Worm (Caenorhabditis elegans): Measurements from ENCODE around the gene srab-26.

srab-26 gene

ce11 chrV:9899278-9899677 lies 20.0 kb upstream of the srab-26 start, which contains the start of gene egl-47:
Gene egl-47, plus strand, starts transcription at chrV:9899578.
- no peak for TF ChIP-seq elt-3 (tag; optimal IDR thresholded peaks at IDR 0.05)
- TF ChIP-seq lin-32 (GFP tag; optimal IDR thresholded peaks at IDR 0.05), result no peak
- no peak for TF ChIP-seq hlh-1 (tag; optimal IDR thresholded peaks at IDR 0.05)
- no peak for TF ChIP-seq nhr-28 (tag; optimal IDR thresholded peaks at IDR 0.05)
- TF ChIP-seq unc-62 (GFP tag; optimal IDR thresholded peaks at IDR 0.05), result no peak
- no peak for TF ChIP-seq blmp-1 (tag; optimal IDR thresholded peaks at IDR 0.05)
- TF ChIP-seq zip-8 (tag; optimal IDR thresholded peaks at IDR 0.05), result no peak
- TF ChIP-seq mls-2 (tag; optimal IDR thresholded peaks at IDR 0.05), result no peak
- no peak for TF ChIP-seq nhr-237 (tag; optimal IDR thresholded peaks at IDR 0.05)
- no peak for TF ChIP-seq M03D4.4 (tag; optimal IDR thresholded peaks at IDR 0.05)
- no peak for TF ChIP-seq pha-4 (tag; optimal IDR thresholded peaks at IDR 0.05)
- no peak for TF ChIP-seq tbx-8 (GFP tag; optimal IDR thresholded peaks at IDR 0.05)
- TF ChIP-seq sem-2 (GFP tag; optimal IDR thresholded peaks at IDR 0.05), result no peak
- no peak for TF ChIP-seq lin-13 (tag; optimal IDR thresholded peaks at IDR 0.05)
- TF ChIP-seq bed-3 (GFP tag; optimal IDR thresholded peaks at IDR 0.05), result no peak
- TF ChIP-seq drap-1 (GFP tag; optimal IDR thresholded peaks at IDR 0.05), result no peak
- TF ChIP-seq unc-120 (tag; optimal IDR thresholded peaks at IDR 0.05; ENCODE audit: poor library complexity, severe bottlenecking), result no peak

ce11 chrV:9889629-9890028 lies 10.3 kb upstream of the srab-26 start, which contains the start of gene fshr-1:
Gene fshr-1, plus strand, starts transcription at chrV:9889837.
- TF ChIP-seq flh-1 (GFP tag; optimal IDR thresholded peaks at IDR 0.05), result no peak
- TF ChIP-seq elt-3 (tag; optimal IDR thresholded peaks at IDR 0.05), result no peak
- no peak for TF ChIP-seq hlh-1 (tag; optimal IDR thresholded peaks at IDR 0.05)
- TF ChIP-seq unc-120 (tag; optimal IDR thresholded peaks at IDR 0.05; ENCODE audit: poor library complexity, severe bottlenecking), result no peak
- TF ChIP-seq mab-5 (tag; optimal IDR thresholded peaks at IDR 0.05), result no peak
- TF ChIP-seq ceh-39 (tag; optimal IDR thresholded peaks at IDR 0.05), result no peak
- no peak for TF ChIP-seq ces-1 (GFP tag; optimal IDR thresholded peaks at IDR 0.05)
- TF ChIP-seq zip-8 (tag; optimal IDR thresholded peaks at IDR 0.05), result no peak
- no peak for TF ChIP-seq M03D4.4 (tag; optimal IDR thresholded peaks at IDR 0.05)
- TF ChIP-seq nhr-237 (tag; optimal IDR thresholded peaks at IDR 0.05), result no peak
- TF ChIP-seq nhr-28 (tag; optimal IDR thresholded peaks at IDR 0.05), result no peak
- no peak for TF ChIP-seq bed-3 (GFP tag; optimal IDR thresholded peaks at IDR 0.05)
- no peak for TF ChIP-seq mls-2 (tag; optimal IDR thresholded peaks at IDR 0.05)
- TF ChIP-seq sem-2 (GFP tag; optimal IDR thresholded peaks at IDR 0.05), result no peak
- no peak for TF ChIP-seq cnd-1 (tag; optimal IDR thresholded peaks at IDR 0.05)
- TF ChIP-seq nhr-76 (tag; optimal IDR thresholded peaks at IDR 0.05), result no peak
- TF ChIP-seq tbx-8 (GFP tag; optimal IDR thresholded peaks at IDR 0.05), result no peak
- no peak for TF ChIP-seq ceh-83 (GFP tag; optimal IDR thresholded peaks at IDR 0.05)
- no peak for TF ChIP-seq ztf-11 (tag; optimal IDR thresholded peaks at IDR 0.05)
- no peak for TF ChIP-seq ham-2 (GFP tag; optimal IDR thresholded peaks at IDR 0.05)

ce11 chrV:9885918-9886488 lies 6.7 kb upstream of the srab-26 start, which contains the start of gene clp-9:
Gene clp-9, minus strand, starts transcription at chrV:9885968.
- TF ChIP-seq ztf-11 (tag; optimal IDR thresholded peaks at IDR 0.05), result no peak
- TF ChIP-seq nhr-28 (tag; optimal IDR thresholded peaks at IDR 0.05), result no peak
- TF ChIP-seq nhr-12 (tag; optimal IDR thresholded peaks at IDR 0.05), result no peak
- no peak for TF ChIP-seq ham-2 (GFP tag; optimal IDR thresholded peaks at IDR 0.05)
- TF ChIP-seq blmp-1 (tag; optimal IDR thresholded peaks at IDR 0.05), result no peak
- no peak for TF ChIP-seq ceh-39 (tag; optimal IDR thresholded peaks at IDR 0.05)
- no peak for TF ChIP-seq unc-62 (GFP tag; optimal IDR thresholded peaks at IDR 0.05)

- TF ChIP-seq mep-1 (tag; optimal IDR thresholded peaks at IDR 0.05) (no peak), ham-2 (GFP tag; optimal IDR thresholded peaks at IDR 0.05) (no peak), lin-13 (tag; optimal IDR thresholded peaks at IDR 0.05) (no peak), bed-3 (GFP tag; optimal IDR thresholded peaks at IDR 0.05) (no peak), blmp-1 (tag; optimal IDR thresholded peaks at IDR 0.05) (no peak), nhr-12 (tag; optimal IDR thresholded peaks at IDR 0.05) (no peak), lin-32 (GFP tag; optimal IDR thresholded peaks at IDR 0.05) (no peak), elt-1 (tag; optimal IDR thresholded peaks at IDR 0.05; ENCODE audit: borderline replicate concordance, insufficient read depth) (no peak), elt-3 (tag; optimal IDR thresholded peaks at IDR 0.05) (no peak), sptf-1 (tag; optimal IDR thresholded peaks at IDR 0.05) (no peak), tbx-8 (GFP tag; optimal IDR thresholded peaks at IDR 0.05) (no peak), hlh-1 (tag; optimal IDR thresholded peaks at IDR 0.05) (no peak), ceh-39 (tag; optimal IDR thresholded peaks at IDR 0.05) (no peak), nhr-28 (tag; optimal IDR thresholded peaks at IDR 0.05) (no peak), zip-8 (tag; optimal IDR thresholded peaks at IDR 0.05) (no peak), lsy-2 (tag; optimal IDR thresholded peaks at IDR 0.05) (no peak), cnd-1 (tag; optimal IDR thresholded peaks at IDR 0.05) (no peak), mab-5 (tag; optimal IDR thresholded peaks at IDR 0.05) (no peak), ceh-43 (GFP tag; optimal IDR thresholded peaks at IDR 0.05) (no peak)
These were observed 563 bp upstream of the srab-26 start, which contains the start of gene sdz-31 for ce11 chrV:9879867-9880266. Gene sdz-31, plus strand, starts transcription at chrV:9880167.

Measured in whole organism, mixed stage, embryonic.